ENCODE assay signal across 1 worm cellular context in genomic region chrII:10851110-10851509, ce11.
TF ChIP-seq lines count a peak whose summit lies in the region.

No protein-coding gene starts in this region.

TF ChIP-seq in whole organism, L4 larva, 104 proteins besides CTCF, POLR2A, EP300 and RAD21 (continued from another document):
- TF ChIP-seq ama-1 (optimal IDR thresholded peaks at IDR 0.05; lab: Kevin White, UChicago) (no peak), dmd-9 (GFP tag; IDR thresholded peaks at IDR 0.05; lab: Robert Waterston, UW) (no peak), ztf-7 (tag; optimal IDR thresholded peaks at IDR 0.05; lab: Kevin White, UChicago) (peak; percentile 48), tra-1 (GFP tag; IDR thresholded peaks at IDR 0.05; lab: Robert Waterston, UW) (peak; percentile 98), nhr-25 (tag; optimal IDR thresholded peaks at IDR 0.05; lab: Kevin White, UChicago; ENCODE audit: borderline replicate concordance, insufficient read depth) (peak; percentile 73), daf-19 (GFP tag; conservative IDR thresholded peaks at IDR 0.05; lab: Robert Waterston, UW) (no peak), nhr-6 (tag; optimal IDR thresholded peaks at IDR 0.05; lab: Kevin White, UChicago) (peak; percentile 69), lin-39 (tag; optimal IDR thresholded peaks at IDR 0.05; lab: Kevin White, UChicago) (no peak), mes-2 (tag; optimal IDR thresholded peaks at IDR 0.05; lab: Kevin White, UChicago; ENCODE audit: poor library complexity, severe bottlenecking) (peak; percentile 50), hmg-1.1 (GFP tag; IDR thresholded peaks at IDR 0.05; lab: Robert Waterston, UW) (peak; percentile 67; the same call in 1 of the 2 replicates), snpc-1.2 (GFP tag; IDR thresholded peaks at IDR 0.05; lab: Robert Waterston, UW) (no peak), tag-97 (GFP tag; IDR thresholded peaks at IDR 0.05; lab: Robert Waterston, UW) (no peak), T20F7.1 (GFP tag; optimal IDR thresholded peaks at IDR 0.05; lab: Kevin White, UChicago) (peak; percentile 83), ztf-11 (tag; optimal IDR thresholded peaks at IDR 0.05; lab: Kevin White, UChicago) (no peak), set-16 (GFP tag; IDR thresholded peaks at IDR 0.05; lab: Robert Waterston, UW) (peak; percentile 62), mdt-29 (GFP tag; IDR thresholded peaks at IDR 0.05; lab: Robert Waterston, UW) (peak; percentile 91), F37D6.2 (tag; optimal IDR thresholded peaks at IDR 0.05; lab: Kevin White, UChicago) (no peak), F49E8.2 (tag; optimal IDR thresholded peaks at IDR 0.05; lab: Kevin White, UChicago; ENCODE audit: borderline replicate concordance) (no peak), egl-43 (GFP tag; IDR thresholded peaks at IDR 0.05; lab: Robert Waterston, UW) (no peak; the same call in 1 of the 2 replicates), spr-3 (GFP tag; optimal IDR thresholded peaks at IDR 0.05; lab: Kevin White, UChicago) (no peak), nhr-102 (tag; optimal IDR thresholded peaks at IDR 0.05; lab: Kevin White, UChicago) (peak; percentile 89), duxl-1 (tag; optimal IDR thresholded peaks at IDR 0.05; lab: Kevin White, UChicago; ENCODE audit: poor library complexity) (no peak), ceh-82 (tag; optimal IDR thresholded peaks at IDR 0.05; lab: Kevin White, UChicago) (no peak), ZK337.2 (GFP tag; IDR thresholded peaks at IDR 0.05; lab: Robert Waterston, UW) (no peak), unc-39 (tag; optimal IDR thresholded peaks at IDR 0.05; lab: Kevin White, UChicago) (no peak), lin-1 (GFP tag; IDR thresholded peaks at IDR 0.05; lab: Robert Waterston, UW) (peak; percentile 61), saeg-2 (GFP tag; IDR thresholded peaks at IDR 0.05; lab: Robert Waterston, UW) (peak; percentile 59; the same call in 1 of the 2 replicates)
